Fruit fly (Drosophila melanogaster) whole organism, embryonic: ENCODE measurements around the gene Klp61F.
A peak's percentile ranks its signal among the peaks of the same experiment; 100 is the strongest.

Experiments used
- Atf3 ChIP-seq: fragments of 200-800 bp; sonication (Bioruptor generic); optimal IDR thresholded peaks from 3 replicates; lab custom pipeline; 2016; ENCODE audit warnings: missing biosample characterization, missing genetic modification characterization
- CG10274 ChIP-seq: fragments of 200-800 bp; sonication (Bioruptor generic); optimal IDR thresholded peaks from 3 replicates; lab custom pipeline; 2017; ENCODE audit warnings: missing biosample characterization, mild to moderate bottlenecking, missing genetic modification characterization
- CG11456 ChIP-seq: fragments of 200-800 bp; sonication (Bioruptor generic); IDR thresholded peaks from 3 replicates; pipeline ENCODE4 v1.3.6; 2022; ENCODE audit warnings: missing biosample characterization, missing genetic modification characterization
- CG13894 ChIP-seq: fragments of 200-800 bp; sonication (Bioruptor generic); optimal IDR thresholded peaks from 3 replicates; lab custom pipeline; 2018; ENCODE audit warnings: missing biosample characterization, mild to moderate bottlenecking, missing genetic modification characterization, moderate library complexity
- CG17361 ChIP-seq: fragments of 200-800 bp; sonication (Bioruptor generic); IDR thresholded peaks from 3 replicates; pipeline ENCODE4 v1.3.6; 2022; ENCODE audit warnings: missing biosample characterization, missing genetic modification characterization
- CG17829 ChIP-seq: fragments of 200-800 bp; optimal IDR thresholded peaks from 2 replicates; lab custom pipeline; 2019; ENCODE audit warnings: missing biosample characterization, mild to moderate bottlenecking, missing genetic modification characterization, moderate library complexity
- CG2116 ChIP-seq: fragments of 200-800 bp; sonication (Bioruptor generic); optimal IDR thresholded peaks from 3 replicates; lab custom pipeline; 2018; ENCODE audit warnings: missing biosample characterization, mild to moderate bottlenecking, missing genetic modification characterization
- CG2712 ChIP-seq: fragments of 200-800 bp; optimal IDR thresholded peaks from 3 replicates; lab custom pipeline; 2019; ENCODE audit warnings: missing biosample characterization, mild to moderate bottlenecking, missing genetic modification characterization, moderate library complexity
- CG30431 ChIP-seq: fragments of 200-800 bp; sonication (Bioruptor generic); optimal IDR thresholded peaks from 2 replicates; lab custom pipeline; 2017; ENCODE audit warnings: missing biosample characterization, missing genetic modification characterization
- CG31441 ChIP-seq: fragments of 200-800 bp; sonication (Bioruptor generic); IDR thresholded peaks from 2 replicates; pipeline ENCODE4 v1.3.6; 2022; ENCODE audit warnings: missing biosample characterization, missing genetic modification characterization
- CG3163 ChIP-seq: fragments of 200-800 bp; sonication (Bioruptor generic); optimal IDR thresholded peaks from 3 replicates; lab custom pipeline; 2016; ENCODE audit warnings: missing biosample characterization, missing genetic modification characterization
- CG32772 ChIP-seq: fragments of 200-800 bp; sonication (Bioruptor generic); IDR thresholded peaks from 2 replicates; pipeline ENCODE4 v1.3.6; 2022; ENCODE audit warnings: missing biosample characterization, missing genetic modification characterization
- CG4360 ChIP-seq: fragments of 200-800 bp; sonication (Bioruptor generic); IDR thresholded peaks from 2 replicates; pipeline ENCODE4 v1.3.6; 2022; ENCODE audit warnings: missing biosample characterization, missing genetic modification characterization
- CG4707 ChIP-seq: fragments of 200-800 bp; sonication (Bioruptor generic); optimal IDR thresholded peaks from 2 replicates; lab custom pipeline; 2018; ENCODE audit warnings: missing biosample characterization, mild to moderate bottlenecking, missing genetic modification characterization, moderate library complexity
- CG5245 ChIP-seq: fragments of 200-800 bp; sonication (Bioruptor generic); optimal IDR thresholded peaks from 3 replicates; lab custom pipeline; 2016; ENCODE audit warnings: missing biosample characterization, missing genetic modification characterization
- CG7357 ChIP-seq: fragments of 200-800 bp; sonication (Bioruptor generic); IDR thresholded peaks from 3 replicates; pipeline ENCODE4 v1.3.6; 2022; ENCODE audit warnings: missing biosample characterization, missing genetic modification characterization
- CG7786 ChIP-seq: fragments of 200-800 bp; sonication (Bioruptor generic); optimal IDR thresholded peaks from 2 replicates; lab custom pipeline; 2016; ENCODE audit warnings: missing biosample characterization, missing genetic modification characterization
- CG7839 ChIP-seq: fragments of 200-800 bp; sonication (Bioruptor generic); optimal IDR thresholded peaks from 3 replicates; lab custom pipeline; 2018; ENCODE audit warnings: missing biosample characterization, mild to moderate bottlenecking, missing genetic modification characterization, moderate library complexity
- CG7928 ChIP-seq: fragments of 200-800 bp; sonication (Bioruptor generic); optimal IDR thresholded peaks from 2 replicates; lab custom pipeline; 2017; ENCODE audit warnings: missing biosample characterization, mild to moderate bottlenecking, missing genetic modification characterization
- CG8281 ChIP-seq: fragments of 200-800 bp; sonication (Bioruptor generic); optimal IDR thresholded peaks from 2 replicates; lab custom pipeline; 2018; ENCODE audit warnings: missing biosample characterization, mild to moderate bottlenecking, missing genetic modification characterization, moderate library complexity
- CG8359 ChIP-seq: fragments of 200-800 bp; sonication (Bioruptor generic); optimal IDR thresholded peaks from 2 replicates; lab custom pipeline; 2017; ENCODE audit warnings: missing biosample characterization, mild to moderate bottlenecking, missing genetic modification characterization, borderline replicate concordance
- CG8944 ChIP-seq: fragments of 200-800 bp; sonication (Bioruptor generic); optimal IDR thresholded peaks from 3 replicates; lab custom pipeline; 2016; ENCODE audit warnings: missing biosample characterization, missing genetic modification characterization
- D ChIP-seq, 2 experiments: fragments of 200-800 bp in 1 of 2; fragments of >200 bp in 1 of 2; sonication (Bioruptor generic) in 1 of 2; optimal IDR thresholded peaks; 2 replicates in 1 of 2; 3 replicates in 1 of 2; lab custom pipeline; 2017; ENCODE audit warnings: mild to moderate bottlenecking in 1 of 2, missing biosample characterization in 1 of 2, missing genetic modification characterization in 1 of 2, missing genetic modification reagents in 1 of 2
- Dip2 ChIP-seq: fragments of 200-800 bp; sonication (Bioruptor generic); IDR thresholded peaks from 2 replicates; pipeline ENCODE4 v1.3.6; 2022; ENCODE audit warnings: missing biosample characterization, missing genetic modification characterization
- Fer1 ChIP-seq: fragments of 200-800 bp; sonication (Bioruptor generic); optimal IDR thresholded peaks from 2 replicates; lab custom pipeline; 2017; ENCODE audit warnings: missing biosample characterization, mild to moderate bottlenecking, missing genetic modification characterization
- H15 ChIP-seq: fragments of 200-800 bp; sonication (Bioruptor generic); IDR thresholded peaks from 3 replicates; pipeline ENCODE4 v1.3.6; 2022; ENCODE audit warnings: missing biosample characterization, missing genetic modification characterization
- Hsf ChIP-seq: fragments of 200-800 bp; sonication (Bioruptor generic); optimal IDR thresholded peaks from 3 replicates; lab custom pipeline; 2016; ENCODE audit warnings: missing biosample characterization, missing genetic modification characterization
- Mes4 ChIP-seq: fragments of 200-800 bp; sonication (Bioruptor generic); optimal IDR thresholded peaks from 2 replicates; lab custom pipeline; 2016; ENCODE audit warnings: missing biosample characterization, missing genetic modification characterization
- Nf-YB ChIP-seq: fragments of 200-800 bp; sonication (Bioruptor generic); optimal IDR thresholded peaks from 3 replicates; lab custom pipeline; 2019; ENCODE audit warnings: missing biosample characterization, mild to moderate bottlenecking, missing genetic modification characterization, moderate library complexity
- Optix ChIP-seq: fragments of 200-800 bp; sonication (Bioruptor generic); IDR thresholded peaks from 3 replicates; pipeline ENCODE4 v1.3.6; 2022; ENCODE audit warnings: missing biosample characterization, missing genetic modification characterization
- Ptx1 ChIP-seq: fragments of 200-800 bp; sonication (Bioruptor generic); IDR thresholded peaks from 2 replicates; pipeline ENCODE4 v1.3.6; 2022; ENCODE audit warnings: missing biosample characterization, missing genetic modification characterization
- Xrp1 ChIP-seq: fragments of 200-800 bp; sonication (Bioruptor generic); IDR thresholded peaks from 2 replicates; pipeline ENCODE4 v1.3.6; 2022; ENCODE audit warnings: missing biosample characterization, missing genetic modification characterization
- ci ChIP-seq: fragments of 200-800 bp; sonication (Bioruptor generic); IDR thresholded peaks from 3 replicates; pipeline ENCODE4 v1.3.6; 2022; ENCODE audit warnings: missing biosample characterization, missing genetic modification characterization
- croc ChIP-seq: fragments of 200-800 bp; sonication (Bioruptor generic); conservative IDR thresholded peaks from 3 replicates; pipeline ENCODE4 v1.3.6; 2022; ENCODE audit warnings: missing biosample characterization, missing genetic modification characterization
- danr ChIP-seq: fragments of 200-800 bp; sonication (Bioruptor generic); IDR thresholded peaks from 2 replicates; pipeline ENCODE4 v1.3.6; 2022; ENCODE audit warnings: missing biosample characterization, missing genetic modification characterization
- dmrt99B ChIP-seq: fragments of 200-800 bp; sonication (Bioruptor generic); optimal IDR thresholded peaks from 2 replicates; lab custom pipeline; 2018; ENCODE audit warnings: missing biosample characterization, mild to moderate bottlenecking, missing genetic modification characterization, moderate library complexity
- en ChIP-seq: fragments of 200-800 bp; sonication (Bioruptor generic); optimal IDR thresholded peaks from 2 replicates; lab custom pipeline; 2016; ENCODE audit warnings: missing biosample characterization, missing genetic modification characterization
- esg ChIP-seq: fragments of 200-800 bp; sonication (Bioruptor generic); conservative IDR thresholded peaks from 2 replicates; pipeline ENCODE4 v1.3.6; 2022; ENCODE audit warnings: missing biosample characterization, missing genetic modification characterization
- fd96Cb ChIP-seq: fragments of 200-800 bp; sonication (Bioruptor generic); optimal IDR thresholded peaks from 2 replicates; lab custom pipeline; 2018; ENCODE audit warnings: missing biosample characterization, mild to moderate bottlenecking, missing genetic modification characterization, moderate library complexity
- ftz-f1 ChIP-seq: fragments of 200-800 bp; sonication (Bioruptor generic); optimal IDR thresholded peaks from 2 replicates; lab custom pipeline; 2016; ENCODE audit warnings: missing biosample characterization, missing genetic modification characterization
- grn ChIP-seq: fragments of 200-800 bp; sonication (Bioruptor generic); optimal IDR thresholded peaks from 3 replicates; lab custom pipeline; 2017; ENCODE audit warnings: missing biosample characterization, missing genetic modification characterization
- ham ChIP-seq: fragments of 200-800 bp; sonication (Bioruptor generic); IDR thresholded peaks from 2 replicates; pipeline ENCODE4 v1.3.6; 2022; ENCODE audit warnings: missing biosample characterization, missing genetic modification characterization
- lov ChIP-seq, 2 experiments: fragments of 200-800 bp in 1 of 2; fragments of >200 bp in 1 of 2; sonication (Bioruptor generic) in 1 of 2; IDR thresholded peaks in 1 of 2; optimal IDR thresholded peaks in 1 of 2; 2 replicates in 1 of 2; 3 replicates in 1 of 2; pipeline versions ENCODE4 v1.3.6 to Lab custom; 2017 to 2022; ENCODE audit warnings: missing biosample characterization in 1 of 2, missing genetic modification characterization in 1 of 2
- mam ChIP-seq: fragments of 200-800 bp; sonication (Bioruptor generic); optimal IDR thresholded peaks from 3 replicates; lab custom pipeline; 2016; ENCODE audit warnings: missing biosample characterization, missing genetic modification characterization
- nom ChIP-seq: fragments of 200-800 bp; sonication (Bioruptor generic); optimal IDR thresholded peaks from 2 replicates; lab custom pipeline; 2017; ENCODE audit warnings: missing biosample characterization, missing genetic modification characterization, mild to moderate bottlenecking, moderate library complexity, missing genetic modification reagents
- pros ChIP-seq: fragments of 200-800 bp; sonication (Bioruptor generic); optimal IDR thresholded peaks from 3 replicates; lab custom pipeline; 2019; ENCODE audit warnings: missing biosample characterization, mild to moderate bottlenecking, missing genetic modification characterization, moderate library complexity
- scrt ChIP-seq: fragments of 200-800 bp; sonication (Bioruptor generic); optimal IDR thresholded peaks from 2 replicates; lab custom pipeline; 2018; ENCODE audit warnings: missing biosample characterization, mild to moderate bottlenecking, missing genetic modification characterization, moderate library complexity
- sqz ChIP-seq: fragments of 200-800 bp; sonication (Bioruptor generic); optimal IDR thresholded peaks from 3 replicates; lab custom pipeline; 2018; ENCODE audit warnings: missing biosample characterization, mild to moderate bottlenecking, missing genetic modification characterization
- tll ChIP-seq, 2 experiments: fragments of 200-800 bp in 1 of 2; fragments of >200 bp in 1 of 2; sonication (Bioruptor generic) in 1 of 2; optimal IDR thresholded peaks; 2 replicates each; lab custom pipeline; 2017 to 2019; ENCODE audit warnings: missing biosample characterization in 2 of 2, missing genetic modification characterization in 2 of 2, mild to moderate bottlenecking in 1 of 2, moderate library complexity in 1 of 2

The Klp61F gene

dm6 chr3L:1193123-1193844 is 52.4 kb downstream of the Klp61F start, which contains the start of gene Trhn (continued):
- TF ChIP-seq CG10274 (GFP tag; lab: Kevin White, UChicago), result no peak
- TF ChIP-seq CG7786 (GFP tag; lab: Kevin White, UChicago), result no peak
- no peak for TF ChIP-seq CG3163 (GFP tag; lab: Kevin White, UChicago)
- no peak for TF ChIP-seq CG11456 (GFP tag; lab: Robert Waterston, UW)
- no peak for TF ChIP-seq danr (GFP tag; lab: Robert Waterston, UW)
- TF ChIP-seq CG4707, result no peak
- peak; percentile 52 for TF ChIP-seq CG13894 (tag; lab: Kevin White, UChicago)
- TF ChIP-seq Xrp1 (GFP tag; lab: Robert Waterston, UW), result no peak
- peak; percentile 47 for TF ChIP-seq dmrt99B (tag; lab: Kevin White, UChicago)
- no peak for TF ChIP-seq Optix (GFP tag; lab: Robert Waterston, UW)
- TF ChIP-seq CG7839 (tag; lab: Kevin White, UChicago), result peak; percentile 29
- TF ChIP-seq tll (GFP tag; optimal IDR thresholded peaks at IDR 0.05; lab: Kevin White, UChicago), result no peak
- 0 out of 2 replicates have a peak, but pooled peaks have one; percentile 23 for TF ChIP-seq CG31441
- TF ChIP-seq CG4360, result no peak
- TF ChIP-seq Fer1 (GFP tag; lab: Kevin White, UChicago), result peak; percentile 38
- TF ChIP-seq CG7357 (GFP tag; lab: Robert Waterston, UW), result no peak
- no peak for TF ChIP-seq Atf3 (GFP tag; lab: Kevin White, UChicago)
- TF ChIP-seq ftz-f1 (GFP tag; lab: Kevin White, UChicago), result no peak
- TF ChIP-seq Dip2 (GFP tag; lab: Robert Waterston, UW), result no peak
- no peak for TF ChIP-seq CG8281 (tag; lab: Kevin White, UChicago)
- TF ChIP-seq CG17829 (tag; lab: Kevin White, UChicago), result no peak
- no peak for TF ChIP-seq CG2116 (GFP tag; lab: Kevin White, UChicago)
- no peak for TF ChIP-seq CG7928 (GFP tag; lab: Kevin White, UChicago)
- TF ChIP-seq grn, result no peak
- TF ChIP-seq CG8359 (GFP tag; lab: Kevin White, UChicago), result no peak
- TF ChIP-seq D (optimal IDR thresholded peaks at IDR 0.05; lab: Kevin White, UChicago), result no peak
- TF ChIP-seq D (GFP tag; optimal IDR thresholded peaks at IDR 0.05; lab: Kevin White, UChicago), result no peak
- TF ChIP-seq H15 (GFP tag; lab: Robert Waterston, UW), result no peak
- peak; percentile 60 for TF ChIP-seq scrt
- no peak for TF ChIP-seq Hsf
- TF ChIP-seq ham (GFP tag; lab: Robert Waterston, UW), result no peak
- TF ChIP-seq CG30431 (GFP tag; lab: Kevin White, UChicago), result no peak
- no peak for TF ChIP-seq en (GFP tag; lab: Kevin White, UChicago)
- TF ChIP-seq fd96Cb (tag; lab: Kevin White, UChicago), result no peak
- TF ChIP-seq Nf-YB (GFP tag; lab: Kevin White, UChicago), result peak; percentile 24
- no peak for TF ChIP-seq esg (GFP tag; lab: Robert Waterston, UW)
- no peak for TF ChIP-seq pros (GFP tag; lab: Kevin White, UChicago)
- no peak for TF ChIP-seq CG32772 (GFP tag; lab: Robert Waterston, UW)
- no peak for TF ChIP-seq croc
- TF ChIP-seq CG17361, result no peak
- no peak for TF ChIP-seq mam (GFP tag; lab: Kevin White, UChicago)
- TF ChIP-seq nom (GFP tag; lab: Kevin White, UChicago), result no peak
- TF ChIP-seq CG8944, result no peak
- no peak for TF ChIP-seq sqz
- peak; percentile 34 for TF ChIP-seq CG2712 (tag; lab: Kevin White, UChicago)
- TF ChIP-seq Ptx1, result no peak
- TF ChIP-seq lov (optimal IDR thresholded peaks at IDR 0.05; lab: Kevin White, UChicago), result no peak
- no peak for TF ChIP-seq lov (GFP tag; IDR thresholded peaks at IDR 0.05; lab: Robert Waterston, UW)
- TF ChIP-seq CG5245 (GFP tag; lab: Kevin White, UChicago), result no peak
- TF ChIP-seq ci (GFP tag; lab: Robert Waterston, UW), result no peak
- TF ChIP-seq Mes4 (GFP tag; lab: Kevin White, UChicago), result no peak
